Worm (Caenorhabditis elegans): ENCODE results near the gene sru-6.

The sru-6 gene

ce11 chrIV:9537500-9537899 is 47.1 kb downstream of the sru-6 start:
- TF ChIP-seq dve-1 (tag; optimal IDR thresholded peaks at IDR 0.05; ENCODE audit: insufficient read depth) = peak; percentile 44
- TF ChIP-seq daf-16 (GFP tag; optimal IDR thresholded peaks at IDR 0.05) = no peak
- peak; percentile 28 for TF ChIP-seq daf-16 (tag; optimal IDR thresholded peaks at IDR 0.05)
- peak; percentile 68; the same call in 1 of the 2 replicates for TF ChIP-seq tra-1 (GFP tag; IDR thresholded peaks at IDR 0.05)
- peak; percentile 25 for TF ChIP-seq nhr-28 (tag; optimal IDR thresholded peaks at IDR 0.05)
- TF ChIP-seq snpc-1.2 (GFP tag; IDR thresholded peaks at IDR 0.05) = no peak
- peak; percentile 60 for TF ChIP-seq php-3 (GFP tag; IDR thresholded peaks at IDR 0.05)
- TF ChIP-seq T20F7.1 (GFP tag; optimal IDR thresholded peaks at IDR 0.05) = peak; percentile 21
- TF ChIP-seq nhr-102 (tag; optimal IDR thresholded peaks at IDR 0.05) = no peak
- no peak for TF ChIP-seq aha-1 (tag)
- peak; percentile 77 for TF ChIP-seq pqm-1 (tag; optimal IDR thresholded peaks at IDR 0.05)
- TF ChIP-seq dmd-6 (GFP tag; IDR thresholded peaks at IDR 0.05) = peak; percentile 76

ce11 chrIV:9538214-9538613 is 47.8 kb downstream of the sru-6 start:
- TF ChIP-seq tag-97 (GFP tag; IDR thresholded peaks at IDR 0.05) = no peak
- no peak for TF ChIP-seq lin-1 (GFP tag; IDR thresholded peaks at IDR 0.05)
- no peak for TF ChIP-seq ctbp-1 (GFP tag; IDR thresholded peaks at IDR 0.05)
- TF ChIP-seq mxl-2 (GFP tag; conservative IDR thresholded peaks at IDR 0.05) = no peak
- no peak for TF ChIP-seq arid-1 (GFP tag; conservative IDR thresholded peaks at IDR 0.05)
- TF ChIP-seq spr-3 (GFP tag; optimal IDR thresholded peaks at IDR 0.05) = no peak
- TF ChIP-seq daf-12 (tag; optimal IDR thresholded peaks at IDR 0.05) = no peak
- TF ChIP-seq lin-29 (GFP tag; IDR thresholded peaks at IDR 0.05) = no peak
- no peak for TF ChIP-seq egl-27 (tag; optimal IDR thresholded peaks at IDR 0.05)
- no peak for TF ChIP-seq nhr-48 (tag; optimal IDR thresholded peaks at IDR 0.05)
- TF ChIP-seq hlh-11 (tag; optimal IDR thresholded peaks at IDR 0.05) = peak; percentile 40
- no peak for TF ChIP-seq vab-7 (GFP tag; IDR thresholded peaks at IDR 0.05)
- TF ChIP-seq F26F4.8 (GFP tag; conservative IDR thresholded peaks at IDR 0.05) = no peak
- TF ChIP-seq hlh-30 (tag; optimal IDR thresholded peaks at IDR 0.05; ENCODE audit: insufficient read depth) = peak; percentile 16
- no peak for TF ChIP-seq lin-13 (GFP tag; optimal IDR thresholded peaks at IDR 0.05)
- no peak for TF ChIP-seq R02D3.7 (tag; optimal IDR thresholded peaks at IDR 0.05)
- TF ChIP-seq nhr-42 (GFP tag; IDR thresholded peaks at IDR 0.05) = no peak
- no peak for TF ChIP-seq ceh-28 (tag; optimal IDR thresholded peaks at IDR 0.05)
- no peak for TF ChIP-seq mdt-29 (GFP tag; IDR thresholded peaks at IDR 0.05)
- TF ChIP-seq mes-2 (tag; optimal IDR thresholded peaks at IDR 0.05; ENCODE audit: poor library complexity, severe bottlenecking) = no peak
- TF ChIP-seq jun-1 (tag; optimal IDR thresholded peaks at IDR 0.05) = no peak
- TF ChIP-seq Y105C5A.15 (GFP tag; IDR thresholded peaks at IDR 0.05) = no peak
- no peak for TF ChIP-seq hif-1 (tag; optimal IDR thresholded peaks at IDR 0.05)
- no peak for TF ChIP-seq D1046.2 (GFP tag; IDR thresholded peaks at IDR 0.05)
- no peak for TF ChIP-seq ZK337.2 (GFP tag; IDR thresholded peaks at IDR 0.05)
- TF ChIP-seq unc-62 (GFP tag; optimal IDR thresholded peaks at IDR 0.05 in 1 of 2) = peak in 1 of 2 experiments; percentile 95
- no peak for TF ChIP-seq unc-62 (tag; optimal IDR thresholded peaks at IDR 0.05)
- no peak for TF ChIP-seq lsy-2 (tag; optimal IDR thresholded peaks at IDR 0.05)
- no peak for TF ChIP-seq ces-1 (GFP tag; optimal IDR thresholded peaks at IDR 0.05)
- no peak for TF ChIP-seq sdz-12 (GFP tag; optimal IDR thresholded peaks at IDR 0.05)
- no peak for TF ChIP-seq zip-2 (tag; optimal IDR thresholded peaks at IDR 0.05)
- TF ChIP-seq duxl-1 (tag; optimal IDR thresholded peaks at IDR 0.05; ENCODE audit: poor library complexity) = no peak
- no peak for TF ChIP-seq ceh-62 (tag; optimal IDR thresholded peaks at IDR 0.05)
- no peak for TF ChIP-seq zfp-3 (GFP tag; conservative IDR thresholded peaks at IDR 0.05)
- TF ChIP-seq F10B5.3 (tag; optimal IDR thresholded peaks at IDR 0.05) = no peak
- no peak for TF ChIP-seq Y5F2A.4 (GFP tag; optimal IDR thresholded peaks at IDR 0.05)
- TF ChIP-seq pha-4 (GFP tag; IDR thresholded peaks at IDR 0.05) = no peak
- no peak for TF ChIP-seq pha-4 (tag; optimal IDR thresholded peaks at IDR 0.05)
- no peak for TF ChIP-seq F44E2.7 (GFP tag; IDR thresholded peaks at IDR 0.05)

Measured in whole organism, L4 larva.